Fruit fly (Drosophila melanogaster) whole organism, wandering third instar larva: Measurements from ENCODE around the gene Polr3I.

Experiments used
- Abd-B ChIP-seq: fragments of >200 bp; optimal IDR thresholded peaks from 2 replicates; lab custom pipeline; 2017; ENCODE audit warnings: missing biosample characterization, missing genetic modification characterization
- CG32264 ChIP-seq: fragments of 200-800 bp; sonication (Bioruptor generic); optimal IDR thresholded peaks from 2 replicates; lab custom pipeline; 2016; ENCODE audit warnings: missing biosample characterization, missing genetic modification characterization
- CG9705 ChIP-seq: fragments of 200-800 bp; sonication (Bioruptor generic); optimal IDR thresholded peaks from 2 replicates; lab custom pipeline; 2018; ENCODE audit warnings: missing biosample characterization, mild to moderate bottlenecking, missing genetic modification characterization
- Dfd ChIP-seq: fragments of >200 bp; optimal IDR thresholded peaks from 2 replicates; lab custom pipeline; 2017; ENCODE audit warnings: missing biosample characterization, missing genetic modification characterization
- Dif ChIP-seq: fragments of 200-275, 200-300 bp; sonication (Bioruptor generic); optimal IDR thresholded peaks from 2 replicates; lab custom pipeline; 2018; ENCODE audit warnings: missing biosample characterization, missing genetic modification characterization; ENCODE audit not compliant: partially characterized antibody
- GATAd ChIP-seq: sonication (Bioruptor generic); optimal IDR thresholded peaks from 2 replicates; lab custom pipeline; 2016; ENCODE audit warnings: missing biosample characterization, missing genetic modification characterization
- Hr78 ChIP-seq: fragments of >200 bp; optimal IDR thresholded peaks from 2 replicates; lab custom pipeline; 2017; ENCODE audit warnings: missing biosample characterization, missing genetic modification characterization
- Jra ChIP-seq: sonication (Bioruptor generic); optimal IDR thresholded peaks from 2 replicates; lab custom pipeline; 2016; ENCODE audit warnings: missing biosample characterization, missing genetic modification characterization
- Mio ChIP-seq: sonication (Bioruptor generic); optimal IDR thresholded peaks from 2 replicates; lab custom pipeline; 2016; ENCODE audit warnings: missing biosample characterization, missing genetic modification characterization
- Myc ChIP-seq: fragments of >200 bp; optimal IDR thresholded peaks from 2 replicates; lab custom pipeline; 2017
- OdsH ChIP-seq: fragments of 200-800 bp; sonication (Bioruptor generic); optimal IDR thresholded peaks from 2 replicates; lab custom pipeline; 2016; ENCODE audit warnings: missing biosample characterization, mild to moderate bottlenecking, missing genetic modification characterization
- Rel ChIP-seq, 2 experiments: fragments of 200-800 bp; sonication (Bioruptor generic) in 1 of 2; optimal IDR thresholded peaks; 2 replicates in 1 of 2; 3 replicates in 1 of 2; lab custom pipeline; 2016 to 2019; ENCODE audit warnings: mild to moderate bottlenecking in 2 of 2, missing biosample characterization in 2 of 2, missing genetic modification characterization in 2 of 2, moderate library complexity in 1 of 2
- Sp1 ChIP-seq: fragments of 200-800 bp; sonication (Bioruptor generic); optimal IDR thresholded peaks from 3 replicates; lab custom pipeline; 2019; ENCODE audit warnings: missing biosample characterization, mild to moderate bottlenecking, missing genetic modification characterization, moderate library complexity
- Vsx2 ChIP-seq: fragments of 200-300, 225-300 bp; sonication (Bioruptor generic); optimal IDR thresholded peaks from 2 replicates; lab custom pipeline; 2018; ENCODE audit warnings: missing biosample characterization, missing genetic modification characterization; ENCODE audit not compliant: partially characterized antibody
- br ChIP-seq: fragments of 200-800 bp; sonication (Bioruptor generic); optimal IDR thresholded peaks from 2 replicates; lab custom pipeline; 2016; ENCODE audit warnings: missing biosample characterization, missing genetic modification characterization
- brk ChIP-seq: fragments of 200-800 bp; sonication (Bioruptor generic); optimal IDR thresholded peaks from 2 replicates; lab custom pipeline; 2016; ENCODE audit warnings: missing biosample characterization, mild to moderate bottlenecking, missing genetic modification characterization
- dl ChIP-seq, 2 experiments: fragments of 175-275, 200-275 bp in 1 of 2; fragments of 200-275 bp in 1 of 2; sonication (Bioruptor generic); optimal IDR thresholded peaks; lab custom pipeline; 2018; ENCODE audit warnings: mild to moderate bottlenecking in 2 of 2, missing biosample characterization in 2 of 2, missing genetic modification characterization in 2 of 2, moderate library complexity in 2 of 2; ENCODE audit not compliant: partially characterized antibody in 2 of 2, insufficient read depth in 1 of 2
- dmrt93B ChIP-seq: fragments of 200-800 bp; sonication (Bioruptor generic); optimal IDR thresholded peaks from 2 replicates; lab custom pipeline; 2018; ENCODE audit warnings: missing biosample characterization, mild to moderate bottlenecking, missing genetic modification characterization
- dsf ChIP-seq: sonication (Bioruptor generic); optimal IDR thresholded peaks from 2 replicates; lab custom pipeline; 2016; ENCODE audit warnings: missing biosample characterization, missing genetic modification characterization, borderline replicate concordance
- ey ChIP-seq: fragments of 200-800 bp; sonication (Bioruptor generic); optimal IDR thresholded peaks from 2 replicates; lab custom pipeline; 2016; ENCODE audit warnings: missing biosample characterization, missing genetic modification characterization
- foxo ChIP-seq, 2 experiments: fragments of 200-800 bp; sonication (Bioruptor generic); optimal IDR thresholded peaks; 2 replicates in 1 of 2; 3 replicates in 1 of 2; lab custom pipeline; 2016 to 2017; ENCODE audit warnings: missing biosample characterization in 2 of 2, missing genetic modification characterization in 2 of 2
- fru ChIP-seq: fragments of 200-800 bp; sonication (Bioruptor generic); optimal IDR thresholded peaks from 3 replicates; lab custom pipeline; 2016; ENCODE audit warnings: missing biosample characterization, mild to moderate bottlenecking, missing genetic modification characterization
- h ChIP-seq: fragments of 200-800 bp; sonication (Bioruptor generic); optimal IDR thresholded peaks from 3 replicates; lab custom pipeline; 2016; ENCODE audit warnings: missing biosample characterization, mild to moderate bottlenecking, missing genetic modification characterization
- lola ChIP-seq: fragments of >200 bp; optimal IDR thresholded peaks from 2 replicates; lab custom pipeline; 2017; ENCODE audit warnings: missing biosample characterization, missing genetic modification characterization
- pan ChIP-seq: fragments of >200 bp; optimal IDR thresholded peaks from 2 replicates; lab custom pipeline; 2017
- psq ChIP-seq: fragments of 200-800 bp; sonication (Bioruptor generic); optimal IDR thresholded peaks from 3 replicates; lab custom pipeline; 2017; ENCODE audit warnings: missing biosample characterization, mild to moderate bottlenecking, missing genetic modification characterization, moderate library complexity
- rgr ChIP-seq: fragments of 200-800 bp; sonication (Bioruptor generic); optimal IDR thresholded peaks from 3 replicates; lab custom pipeline; 2016; ENCODE audit warnings: missing biosample characterization, mild to moderate bottlenecking, missing genetic modification characterization
- sage ChIP-seq: fragments of 200-800 bp; sonication (Bioruptor generic); optimal IDR thresholded peaks from 2 replicates; lab custom pipeline; 2016; ENCODE audit warnings: missing biosample characterization, mild to moderate bottlenecking, missing genetic modification characterization
- sv ChIP-seq: fragments of 200-800 bp; sonication (Bioruptor generic); optimal IDR thresholded peaks from 3 replicates; lab custom pipeline; 2016; ENCODE audit warnings: missing biosample characterization, missing genetic modification characterization
- usp ChIP-seq: fragments of >200 bp; optimal IDR thresholded peaks from 2 replicates; lab custom pipeline; 2017; ENCODE audit warnings: missing biosample characterization, missing genetic modification characterization

The Polr3I gene

dm6 chrX:16846575-16846974 is 37.8 kb upstream of the Polr3I start:
- TF ChIP-seq CG9705 (GFP tag; lab: Kevin White, UChicago) (no peak), dsf (no peak), lola (GFP tag; lab: Kevin White, UChicago) (no peak), usp (GFP tag; lab: Kevin White, UChicago) (no peak), foxo (GFP tag; optimal IDR thresholded peaks at IDR 0.05; lab: Kevin White, UChicago) (no peak), Hr78 (GFP tag; lab: Kevin White, UChicago) (no peak), CG32264 (GFP tag; lab: Kevin White, UChicago) (no peak), sv (GFP tag; lab: Kevin White, UChicago) (no peak), br (no peak), pan (lab: Kevin White, UChicago) (no peak), Dfd (GFP tag; lab: Kevin White, UChicago) (no peak), Abd-B (GFP tag; lab: Kevin White, UChicago) (no peak), dmrt93B (GFP tag; lab: Kevin White, UChicago) (no peak), h (GFP tag; lab: Kevin White, UChicago) (no peak), brk (GFP tag; lab: Kevin White, UChicago) (no peak), ey (GFP tag; lab: Kevin White, UChicago) (no peak)

dm6 chrX:16848978-16849377 is 35.4 kb upstream of the Polr3I start:
- TF ChIP-seq Dif (no peak), rgr (GFP tag; lab: Kevin White, UChicago) (no peak), dl (GFP tag; optimal IDR thresholded peaks at IDR 0.05; lab: Kevin White, UChicago; ENCODE audit: insufficient read depth in 1 of 2, partially characterized antibody in 2 of 2) (no peak), fru (no peak), Rel (GFP tag; optimal IDR thresholded peaks at IDR 0.05; lab: Kevin White, UChicago) (no peak), Rel (tag; optimal IDR thresholded peaks at IDR 0.05; lab: Kevin White, UChicago) (no peak), Myc (lab: Kevin White, UChicago) (no peak), CG9705 (GFP tag; lab: Kevin White, UChicago) (no peak), h (GFP tag; lab: Kevin White, UChicago) (no peak), OdsH (GFP tag; lab: Kevin White, UChicago) (no peak), usp (GFP tag; lab: Kevin White, UChicago) (no peak)

- TF ChIP-seq Dfd (GFP tag; lab: Kevin White, UChicago) (peak; percentile 35), OdsH (GFP tag; lab: Kevin White, UChicago) (no peak)
- TF ChIP-seq, all 38 proteins: peak for 1
Observed at dm6 chrX:16849517-16849916, 34.9 kb upstream of the Polr3I start.

dm6 chrX:16854746-16855145 is 29.6 kb upstream of the Polr3I start:
- TF ChIP-seq sage (GFP tag; lab: Kevin White, UChicago) (no peak), sv (GFP tag; lab: Kevin White, UChicago) (peak; percentile 16)

- no peak for TF ChIP-seq h (GFP tag; lab: Kevin White, UChicago)
- TF ChIP-seq brk (GFP tag; lab: Kevin White, UChicago), result no peak
- no peak for TF ChIP-seq foxo (GFP tag; optimal IDR thresholded peaks at IDR 0.05; lab: Kevin White, UChicago)
- no peak for TF ChIP-seq lola (GFP tag; lab: Kevin White, UChicago)
- no peak for TF ChIP-seq Hr78 (GFP tag; lab: Kevin White, UChicago)
- no peak for TF ChIP-seq GATAd (GFP tag; lab: Kevin White, UChicago)
- TF ChIP-seq sage (GFP tag; lab: Kevin White, UChicago), result no peak
- TF ChIP-seq psq (GFP tag; lab: Kevin White, UChicago), result no peak
- no peak for TF ChIP-seq ey (GFP tag; lab: Kevin White, UChicago)
- no peak for TF ChIP-seq Jra
- no peak for TF ChIP-seq OdsH (GFP tag; lab: Kevin White, UChicago)
- TF ChIP-seq Mio (GFP tag; lab: Kevin White, UChicago), result no peak
- TF ChIP-seq Sp1, result no peak
- TF ChIP-seq Dif, result no peak
- TF ChIP-seq Myc (lab: Kevin White, UChicago), result no peak
- no peak for TF ChIP-seq Dfd (GFP tag; lab: Kevin White, UChicago)
- no peak for TF ChIP-seq CG32264 (GFP tag; lab: Kevin White, UChicago)
- TF ChIP-seq Vsx2, result no peak
- TF ChIP-seq br, result no peak
- no peak for TF ChIP-seq Rel (GFP tag; optimal IDR thresholded peaks at IDR 0.05; lab: Kevin White, UChicago)
- no peak for TF ChIP-seq Rel (tag; optimal IDR thresholded peaks at IDR 0.05; lab: Kevin White, UChicago)
Observed at dm6 chrX:16859732-16860131, 24.6 kb upstream of the Polr3I start.
